Worm (Caenorhabditis elegans) whole organism, L4 larva: ENCODE data around the gene gpa-3.

ENCODE experiments used
- F26F4.8 ChIP-seq: fragments of 200-800 bp; sonication (Bioruptor generic); conservative IDR thresholded peaks from 2 replicates; pipeline ENCODE4 v1.3.6; 2022; ENCODE audit warnings: missing genetic modification characterization, missing compliant biosample characterization
- F44E2.7 ChIP-seq: fragments of 200-800 bp; sonication (Bioruptor generic); IDR thresholded peaks from 2 replicates; pipeline ENCODE4 v2.1.2; 2022; ENCODE audit warnings: missing genetic modification characterization, missing compliant biosample characterization
- R02D3.7 ChIP-seq: fragments of 150-350 bp; sonication (generic microtip); optimal IDR thresholded peaks from 3 replicates; lab custom pipeline; 2014; ENCODE audit warnings: missing biosample characterization, missing genetic modification characterization
- T20F7.1 ChIP-seq: fragments of 200-800 bp; sonication (Bioruptor generic); optimal IDR thresholded peaks from 2 replicates; lab custom pipeline; 2018; ENCODE audit warnings: mild to moderate bottlenecking, missing genetic modification characterization, missing compliant biosample characterization
- Y48G9A.11 ChIP-seq: fragments of 200-800 bp; sonication (Bioruptor generic); IDR thresholded peaks from 2 replicates; pipeline ENCODE4 v1.3.6; 2022; ENCODE audit warnings: missing genetic modification reagents, missing genetic modification characterization, missing compliant biosample characterization
- Y75B8A.6 ChIP-seq: fragments of 200-800 bp; sonication (Bioruptor generic); IDR thresholded peaks from 2 replicates; pipeline ENCODE4 v1.3.6; 2022; ENCODE audit warnings: missing genetic modification reagents, missing genetic modification characterization, missing compliant biosample characterization
- aha-1 ChIP-seq: fragments of 150-350 bp; peaks from one replicate; lab custom pipeline; 2014; ENCODE audit warnings: missing biosample characterization, missing genetic modification characterization
- ama-1 ChIP-seq: fragments of 150-350 bp; optimal IDR thresholded peaks from 2 replicates; lab custom pipeline; 2014; ENCODE audit warnings: inconsistent platforms, mixed read lengths
- arid-1 ChIP-seq: fragments of 200-800 bp; sonication (Bioruptor generic); conservative IDR thresholded peaks from 2 replicates; pipeline ENCODE4 v1.3.6; 2022; ENCODE audit warnings: missing genetic modification reagents, missing genetic modification characterization, missing compliant biosample characterization
- attf-4 ChIP-seq: sonication (generic microtip); optimal IDR thresholded peaks from 3 replicates; lab custom pipeline; 2017; ENCODE audit warnings: missing biosample characterization, missing genetic modification characterization
- ceh-32 ChIP-seq: sonication (generic microtip); optimal IDR thresholded peaks from 2 replicates; lab custom pipeline; 2016; ENCODE audit warnings: mild to moderate bottlenecking, missing genetic modification characterization, missing compliant biosample characterization; ENCODE audit not compliant: poor library complexity
- cey-2 ChIP-seq: sonication (generic microtip); optimal IDR thresholded peaks from 3 replicates; lab custom pipeline; 2017; ENCODE audit warnings: missing genetic modification characterization, mild to moderate bottlenecking, missing compliant biosample characterization, antibody characterized with exemption, borderline replicate concordance; ENCODE audit not compliant: insufficient read depth
- daf-16 ChIP-seq, 3 experiments: sonication (generic microtip); optimal IDR thresholded peaks; 2 replicates each; lab custom pipeline; 2016 to 2017; ENCODE audit warnings: missing genetic modification characterization in 3 of 3, missing genetic modification reagents in 3 of 3, mild to moderate bottlenecking in 2 of 3, missing compliant biosample characterization in 2 of 3, missing biosample characterization in 1 of 3, moderate library complexity in 1 of 3
- daf-19 ChIP-seq: fragments of 200-800 bp; sonication (Bioruptor generic); conservative IDR thresholded peaks from 2 replicates; pipeline ENCODE4 v1.3.6; 2022; ENCODE audit warnings: missing genetic modification characterization, missing compliant biosample characterization
- dpl-1 ChIP-seq: fragments of 150-350 bp; optimal IDR thresholded peaks from 2 replicates; lab custom pipeline; 2014; ENCODE audit warnings: missing biosample characterization, missing genetic modification reagents, missing genetic modification characterization
- duxl-1 ChIP-seq: sonication (generic microtip); optimal IDR thresholded peaks from 2 replicates; lab custom pipeline; 2016; ENCODE audit warnings: mild to moderate bottlenecking, missing genetic modification characterization, moderate library complexity, missing compliant biosample characterization; ENCODE audit not compliant: poor library complexity
- dve-1 ChIP-seq: sonication (generic microtip); optimal IDR thresholded peaks from 2 replicates; lab custom pipeline; 2017; ENCODE audit warnings: antibody characterized with exemption, mild to moderate bottlenecking, missing genetic modification characterization, missing compliant biosample characterization; ENCODE audit not compliant: insufficient read depth
- egl-27 ChIP-seq: sonication (generic microtip); optimal IDR thresholded peaks from 3 replicates; lab custom pipeline; 2017; ENCODE audit warnings: missing biosample characterization, missing genetic modification reagents, missing genetic modification characterization
- egl-43 ChIP-seq: fragments of 200-800 bp; sonication (Bioruptor generic); IDR thresholded peaks from 2 replicates; pipeline ENCODE4 v1.3.6; 2022; ENCODE audit warnings: missing genetic modification reagents, missing genetic modification characterization, missing compliant biosample characterization
- gei-8 ChIP-seq: fragments of 200-800 bp; sonication (Bioruptor generic); optimal IDR thresholded peaks from 2 replicates; lab custom pipeline; 2018; ENCODE audit warnings: mild to moderate bottlenecking, missing genetic modification characterization, missing compliant biosample characterization
- hlh-30 ChIP-seq: sonication (generic microtip); optimal IDR thresholded peaks from 2 replicates; lab custom pipeline; 2017; ENCODE audit warnings: antibody characterized with exemption, mild to moderate bottlenecking, missing genetic modification characterization, missing compliant biosample characterization; ENCODE audit not compliant: insufficient read depth
- jun-1 ChIP-seq: fragments of 150-350 bp; optimal IDR thresholded peaks from 2 replicates; lab custom pipeline; 2014; ENCODE audit warnings: missing biosample characterization, missing genetic modification reagents, missing genetic modification characterization
- lim-7 ChIP-seq: fragments of 200-800 bp; sonication (Bioruptor generic); IDR thresholded peaks from 2 replicates; pipeline ENCODE4 v1.3.6; 2022; ENCODE audit warnings: missing genetic modification characterization, missing compliant biosample characterization
- lin-13 ChIP-seq: fragments of 150-350 bp; optimal IDR thresholded peaks from 2 replicates; lab custom pipeline; 2014; ENCODE audit warnings: missing biosample characterization, missing genetic modification reagents, missing genetic modification characterization
- lin-15B ChIP-seq: fragments of 150-350 bp; sonication (generic microtip); optimal IDR thresholded peaks from 3 replicates; lab custom pipeline; 2014; ENCODE audit warnings: missing biosample characterization, missing genetic modification characterization
- lin-29 ChIP-seq: fragments of 200-800 bp; sonication (Bioruptor generic); IDR thresholded peaks from 2 replicates; pipeline ENCODE4 v1.3.6; 2022; ENCODE audit warnings: missing genetic modification reagents, missing genetic modification characterization, missing compliant biosample characterization
- lin-38 ChIP-seq: fragments of 200-800 bp; sonication (Bioruptor generic); IDR thresholded peaks from 2 replicates; pipeline ENCODE4 v1.3.6; 2022; ENCODE audit warnings: missing genetic modification reagents, missing genetic modification characterization, missing compliant biosample characterization
- lir-3 ChIP-seq: sonication (generic microtip); optimal IDR thresholded peaks from 2 replicates; lab custom pipeline; 2016; ENCODE audit warnings: mild to moderate bottlenecking, missing genetic modification characterization, missing compliant biosample characterization
- madf-9 ChIP-seq: fragments of 200-800 bp; sonication (Bioruptor generic); conservative IDR thresholded peaks from 2 replicates; pipeline ENCODE4 v1.3.6; 2022; ENCODE audit warnings: missing genetic modification reagents, missing genetic modification characterization, missing compliant biosample characterization
- mdl-1 ChIP-seq, 2 experiments: fragments of 150-350 bp in 1 of 2; sonication (generic microtip) in 1 of 2; optimal IDR thresholded peaks; 2 replicates each; lab custom pipeline; 2014 to 2017; ENCODE audit warnings: missing biosample characterization in 2 of 2, missing genetic modification characterization in 2 of 2
- mep-1 ChIP-seq: fragments of 150-350 bp; sonication (generic microtip); optimal IDR thresholded peaks from 3 replicates; lab custom pipeline; 2014; ENCODE audit warnings: missing biosample characterization, missing genetic modification characterization
- nhr-11 ChIP-seq: fragments of 150-350 bp; optimal IDR thresholded peaks from 2 replicates; lab custom pipeline; 2014; ENCODE audit warnings: missing biosample characterization, missing genetic modification characterization
- nhr-237 ChIP-seq: sonication (generic microtip); optimal IDR thresholded peaks from 2 replicates; lab custom pipeline; 2017; ENCODE audit warnings: missing biosample characterization, missing genetic modification characterization
- nhr-77 ChIP-seq: fragments of 150-350 bp; optimal IDR thresholded peaks from 2 replicates; lab custom pipeline; 2014; ENCODE audit warnings: missing biosample characterization, missing genetic modification characterization
- pha-4 ChIP-seq, 2 experiments: fragments of 150-350 bp in 1 of 2; fragments of 200-800 bp in 1 of 2; sonication (Bioruptor generic) in 1 of 2; IDR thresholded peaks in 1 of 2; optimal IDR thresholded peaks in 1 of 2; 2 replicates each; pipeline versions ENCODE4 v1.3.6 to Lab custom; 2014 to 2022; ENCODE audit warnings: missing genetic modification characterization in 2 of 2, missing genetic modification reagents in 2 of 2, missing biosample characterization in 1 of 2, missing compliant biosample characterization in 1 of 2
- php-3 ChIP-seq: fragments of 200-800 bp; sonication (Bioruptor generic); IDR thresholded peaks from 2 replicates; pipeline ENCODE4 v1.3.6; 2022; ENCODE audit warnings: missing genetic modification reagents, missing genetic modification characterization, missing compliant biosample characterization
- rbr-2 ChIP-seq: sonication (generic microtip); optimal IDR thresholded peaks from 2 replicates; lab custom pipeline; 2016; ENCODE audit warnings: missing genotype, missing genetic modification characterization, missing compliant biosample characterization
- saeg-2 ChIP-seq: fragments of 200-800 bp; sonication (Bioruptor generic); IDR thresholded peaks from 2 replicates; pipeline ENCODE4 v1.3.6; 2022; ENCODE audit warnings: missing genetic modification reagents, missing genetic modification characterization, missing compliant biosample characterization
- snpc-4 ChIP-seq: fragments of 150-350 bp; optimal IDR thresholded peaks from 2 replicates; lab custom pipeline; 2014; ENCODE audit warnings: missing biosample characterization, missing genetic modification characterization
- unc-39 ChIP-seq: sonication (generic microtip); optimal IDR thresholded peaks from 2 replicates; lab custom pipeline; 2017; ENCODE audit warnings: missing biosample characterization, missing genetic modification characterization
- vab-7 ChIP-seq: fragments of 200-800 bp; sonication (Bioruptor generic); IDR thresholded peaks from 2 replicates; pipeline ENCODE4 v1.3.6; 2022; ENCODE audit warnings: missing genetic modification reagents, missing genetic modification characterization, missing compliant biosample characterization
- zag-1 ChIP-seq: fragments of 150-350 bp; optimal IDR thresholded peaks from 2 replicates; lab custom pipeline; 2014; ENCODE audit warnings: missing biosample characterization, missing genetic modification characterization
- zfp-2 ChIP-seq: sonication (generic microtip); optimal IDR thresholded peaks from 2 replicates; lab custom pipeline; 2016; ENCODE audit warnings: mild to moderate bottlenecking, missing genetic modification characterization, missing compliant biosample characterization
- zfp-3 ChIP-seq: fragments of 200-800 bp; sonication (Bioruptor generic); conservative IDR thresholded peaks from 2 replicates; pipeline ENCODE4 v1.3.6; 2022; ENCODE audit warnings: missing genetic modification reagents, missing genetic modification characterization, missing compliant biosample characterization
- zip-11 ChIP-seq: fragments of 200-800 bp; sonication (Bioruptor generic); IDR thresholded peaks from 2 replicates; pipeline ENCODE4 v1.3.6; 2022; ENCODE audit warnings: missing genetic modification characterization, missing compliant biosample characterization
- zip-2 ChIP-seq: fragments of 150-350 bp; optimal IDR thresholded peaks from 2 replicates; lab custom pipeline; 2014; ENCODE audit warnings: missing biosample characterization, missing genetic modification characterization
- ztf-11 ChIP-seq: fragments of 150-350 bp; optimal IDR thresholded peaks from 2 replicates; lab custom pipeline; 2014; ENCODE audit warnings: missing biosample characterization, missing genetic modification characterization

The gpa-3 gene

DNA sequence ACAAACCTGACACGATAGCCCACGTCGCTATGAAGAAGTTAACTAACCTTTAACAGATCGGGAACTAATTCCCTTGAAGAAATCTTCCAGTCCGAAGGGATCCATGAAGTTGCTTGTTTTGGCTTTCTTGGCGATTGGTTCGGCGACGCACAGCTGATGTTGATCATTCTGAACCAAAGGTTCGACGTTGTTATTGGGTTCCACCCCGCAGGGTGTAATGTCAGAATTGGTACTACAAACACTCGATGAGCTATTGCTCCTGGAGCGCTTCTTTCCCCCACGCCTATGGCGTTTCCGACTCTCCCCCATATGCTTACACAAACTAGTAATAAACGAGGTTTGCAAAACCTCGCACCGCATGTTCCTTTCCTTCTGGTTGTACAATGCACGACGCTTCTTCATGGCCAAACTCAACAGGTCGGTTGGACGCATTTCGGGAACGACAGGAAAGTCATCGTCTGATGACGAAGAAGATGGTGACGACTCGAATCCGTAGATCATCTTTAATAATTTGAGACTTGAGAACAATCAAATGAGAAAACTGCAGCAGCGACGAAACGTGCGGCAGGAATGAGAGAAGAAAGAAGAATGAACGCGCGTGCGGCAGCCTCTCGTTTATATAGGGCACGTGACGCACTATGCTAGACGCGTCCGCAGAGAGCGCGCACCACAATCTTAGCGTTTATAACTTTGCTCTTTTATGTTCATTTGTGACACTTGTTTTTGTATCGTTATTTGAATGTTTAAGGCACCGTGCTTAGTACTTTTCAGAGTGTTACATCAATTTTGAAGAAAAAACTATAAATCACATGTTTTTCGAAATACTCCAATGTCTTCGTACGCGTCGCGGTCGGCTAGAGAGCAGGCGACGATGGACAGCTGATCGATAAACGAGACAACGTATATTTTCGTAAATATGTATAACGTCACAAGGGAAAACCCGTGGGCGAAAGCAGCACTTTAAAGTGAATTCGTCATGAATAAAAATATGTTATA, 15.6 kb downstream of the gpa-3 start, which contains the start of gene tos-1 (continued):
- TF ChIP-seq zag-1: peak; percentile 82
- TF ChIP-seq hlh-30 (tag; lab: Kevin White, UChicago): peak; percentile 100
- TF ChIP-seq T20F7.1 (GFP tag; lab: Kevin White, UChicago): peak; percentile 97
- TF ChIP-seq lin-29 (GFP tag; lab: Robert Waterston, UW): peak; percentile 91
- peak; percentile 87 for TF ChIP-seq daf-19
- peak; percentile 95 for TF ChIP-seq dve-1 (tag; lab: Kevin White, UChicago)
- no peak for TF ChIP-seq egl-43 (GFP tag; lab: Robert Waterston, UW)
- TF ChIP-seq php-3: peak; percentile 94
- peak; percentile 98 for TF ChIP-seq zfp-3 (GFP tag; lab: Robert Waterston, UW)
- TF ChIP-seq aha-1 (tag; lab: Kevin White, UChicago): peak; percentile 100
- TF ChIP-seq R02D3.7 (tag; lab: Kevin White, UChicago): no peak
- TF ChIP-seq lir-3 (tag; lab: Kevin White, UChicago): peak; percentile 51
- peak; percentile 90 for TF ChIP-seq vab-7
- TF ChIP-seq nhr-11 (tag; lab: Kevin White, UChicago): peak; percentile 99
- TF ChIP-seq arid-1 (GFP tag; lab: Robert Waterston, UW): peak; percentile 61
- TF ChIP-seq egl-27 (tag; lab: Kevin White, UChicago): no peak
- peak; percentile 71 for TF ChIP-seq nhr-237
- TF ChIP-seq F44E2.7 (GFP tag; lab: Robert Waterston, UW): no peak
- TF ChIP-seq madf-9 (GFP tag; lab: Robert Waterston, UW): peak; percentile 98
- peak; percentile 84 for TF ChIP-seq Y75B8A.6
- peak; percentile 88 for TF ChIP-seq zfp-2 (tag; lab: Kevin White, UChicago)
- TF ChIP-seq dpl-1 (GFP tag; lab: Kevin White, UChicago): peak; percentile 84
- TF ChIP-seq daf-16 (GFP tag; optimal IDR thresholded peaks at IDR 0.05; lab: Kevin White, UChicago): peak; percentile 68 to 95
- TF ChIP-seq daf-16 (tag; optimal IDR thresholded peaks at IDR 0.05; lab: Kevin White, UChicago): peak; percentile 74
- TF ChIP-seq attf-4 (tag; lab: Kevin White, UChicago): no peak
- peak; percentile 33 for TF ChIP-seq snpc-4 (tag; lab: Kevin White, UChicago)
- peak; percentile 100 for TF ChIP-seq ama-1 (lab: Kevin White, UChicago)
- TF ChIP-seq gei-8 (GFP tag; lab: Kevin White, UChicago): peak; percentile 95
- TF ChIP-seq mep-1 (tag; lab: Kevin White, UChicago): peak; percentile 98
- TF ChIP-seq rbr-2 (tag; lab: Kevin White, UChicago): peak; percentile 98
- TF ChIP-seq F26F4.8 (GFP tag; lab: Robert Waterston, UW): no peak
- TF ChIP-seq lim-7: peak; percentile 36; the same call in 1 of the 2 replicates
- TF ChIP-seq saeg-2 (GFP tag; lab: Robert Waterston, UW): peak; percentile 95
- peak; percentile 93 for TF ChIP-seq Y48G9A.11 (GFP tag; lab: Robert Waterston, UW)
- no peak for TF ChIP-seq zip-11 (GFP tag; lab: Robert Waterston, UW)
- peak; percentile 58 for TF ChIP-seq lin-15B (tag; lab: Kevin White, UChicago)
- TF ChIP-seq lin-38 (GFP tag; lab: Robert Waterston, UW): peak; percentile 84
- TF ChIP-seq lin-13 (GFP tag; lab: Kevin White, UChicago): peak; percentile 91
- peak; percentile 99 for TF ChIP-seq mdl-1 (tag; optimal IDR thresholded peaks at IDR 0.05; lab: Kevin White, UChicago)
- TF ChIP-seq ceh-32 (tag; lab: Kevin White, UChicago): no peak
- peak; percentile 68 for TF ChIP-seq duxl-1 (tag; lab: Kevin White, UChicago)
- TF ChIP-seq nhr-77 (tag; lab: Kevin White, UChicago): peak; percentile 96
- TF ChIP-seq cey-2 (tag; lab: Kevin White, UChicago): peak; percentile 43
- peak; percentile 94 for TF ChIP-seq jun-1
- no peak for TF ChIP-seq ztf-11 (tag; lab: Kevin White, UChicago)
- TF ChIP-seq zip-2 (tag; lab: Kevin White, UChicago): peak; percentile 28
- TF ChIP-seq unc-39 (tag; lab: Kevin White, UChicago): peak; percentile 63
- peak; percentile 94 for TF ChIP-seq pha-4 (GFP tag; IDR thresholded peaks at IDR 0.05; lab: Robert Waterston, UW)
- TF ChIP-seq pha-4 (tag; optimal IDR thresholded peaks at IDR 0.05; lab: Kevin White, UChicago): no peak
